Fruit fly (Drosophila melanogaster): ENCODE data around the gene CG14708.

The CG14708 gene

dm6 chr3R:11557492-11557965, 3.6 kb downstream of the CG14708 start, which contains the start of gene CG10898 (continued):
- 0 out of 2 replicates have a peak, but pooled peaks have one; percentile 28 for TF ChIP-seq CG43689 (GFP tag; IDR thresholded peaks at IDR 0.05)
- peak; percentile 84 for TF ChIP-seq HLH3B (GFP tag; IDR thresholded peaks at IDR 0.05)
- TF ChIP-seq CG18262 (tag; optimal IDR thresholded peaks at IDR 0.05), result peak; percentile 73
- peak; percentile 26 for TF ChIP-seq CG34376 (GFP tag; optimal IDR thresholded peaks at IDR 0.05)
- peak; percentile 79 for TF ChIP-seq CG14050 (GFP tag; IDR thresholded peaks at IDR 0.05)
- peak; percentile 87 for TF ChIP-seq E2f1 (GFP tag; IDR thresholded peaks at IDR 0.05)
- TF ChIP-seq zen2 (GFP tag; IDR thresholded peaks at IDR 0.05; ENCODE audit: partially characterized antibody), result no peak
- peak; percentile 86 for TF ChIP-seq ase (GFP tag; IDR thresholded peaks at IDR 0.05)
- peak; percentile 84 for TF ChIP-seq dysf (GFP tag; IDR thresholded peaks at IDR 0.05)
- TF ChIP-seq CG9932 (GFP tag; IDR thresholded peaks at IDR 0.05), result peak; percentile 91
- TF ChIP-seq rib (GFP tag; IDR thresholded peaks at IDR 0.05), result peak; percentile 80
- TF ChIP-seq CrebB (tag; optimal IDR thresholded peaks at IDR 0.05), result peak; percentile 71
- peak; percentile 80 for TF ChIP-seq CG1024 (GFP tag; IDR thresholded peaks at IDR 0.05)
- TF ChIP-seq CG9215 (GFP tag; IDR thresholded peaks at IDR 0.05), result peak; percentile 76
- TF ChIP-seq tll (GFP tag; optimal IDR thresholded peaks at IDR 0.05), result no peak
- TF ChIP-seq bsh (GFP tag; optimal IDR thresholded peaks at IDR 0.05), result peak in 1 of 2 experiments; percentile 79
- peak; percentile 77 for TF ChIP-seq CG8089 (GFP tag; optimal IDR thresholded peaks at IDR 0.05)
- TF ChIP-seq CG33213 (GFP tag; optimal IDR thresholded peaks at IDR 0.05), result peak; percentile 85
- peak; percentile 98 for TF ChIP-seq Ets65A (GFP tag)
- TF ChIP-seq cas (GFP tag; IDR thresholded peaks at IDR 0.05), result peak; percentile 79; the same call in 1 of the 2 replicates
- TF ChIP-seq CG14014 (GFP tag; IDR thresholded peaks at IDR 0.05), result peak; percentile 79; the same call in 1 of the 2 replicates
- peak; percentile 53 for TF ChIP-seq BEAF-32 (GFP tag; optimal IDR thresholded peaks at IDR 0.05)
- peak; percentile 85 for TF ChIP-seq ranshi (GFP tag; IDR thresholded peaks at IDR 0.05)
- peak; percentile 88 for TF ChIP-seq maf-S (GFP tag; optimal IDR thresholded peaks at IDR 0.05)
- no peak for TF ChIP-seq Hand (GFP tag; optimal IDR thresholded peaks at IDR 0.05)
- peak; percentile 67 for TF ChIP-seq kay (GFP tag; optimal IDR thresholded peaks at IDR 0.05)
- no peak for TF ChIP-seq dan (GFP tag; IDR thresholded peaks at IDR 0.05)
- peak; percentile 77 for TF ChIP-seq Six4 (GFP tag; optimal IDR thresholded peaks at IDR 0.05)
- TF ChIP-seq bigmax (GFP tag; optimal IDR thresholded peaks at IDR 0.05), result no peak
- peak; percentile 83 for TF ChIP-seq Side (GFP tag; optimal IDR thresholded peaks at IDR 0.05)
- peak; percentile 87 for TF ChIP-seq sisA (GFP tag; IDR thresholded peaks at IDR 0.05)
- TF ChIP-seq CG4282 (GFP tag; optimal IDR thresholded peaks at IDR 0.05), result peak; percentile 59
- TF ChIP-seq CG8281 (tag; optimal IDR thresholded peaks at IDR 0.05), result peak; percentile 17
- TF ChIP-seq CG31224 (GFP tag; IDR thresholded peaks at IDR 0.05), result peak; percentile 81
- TF ChIP-seq CG13424 (tag; optimal IDR thresholded peaks at IDR 0.05), result peak; percentile 86
- TF ChIP-seq scrt (GFP tag; optimal IDR thresholded peaks at IDR 0.05), result peak; percentile 36
- peak; percentile 75 for TF ChIP-seq en (GFP tag; optimal IDR thresholded peaks at IDR 0.05)
- TF ChIP-seq D (optimal IDR thresholded peaks at IDR 0.05), result no peak
- TF ChIP-seq D (GFP tag; optimal IDR thresholded peaks at IDR 0.05), result peak; percentile 55
- peak; percentile 28 for TF ChIP-seq CG3995 (GFP tag; optimal IDR thresholded peaks at IDR 0.05)
- peak; percentile 43 for TF ChIP-seq D19B (GFP tag; optimal IDR thresholded peaks at IDR 0.05)
- TF ChIP-seq Blimp-1 (GFP tag; optimal IDR thresholded peaks at IDR 0.05), result peak; percentile 86
- peak; percentile 52 for TF ChIP-seq CG10543 (GFP tag; optimal IDR thresholded peaks at IDR 0.05)
- TF ChIP-seq sug (tag; optimal IDR thresholded peaks at IDR 0.05), result peak; percentile 74
- peak; percentile 68 for TF ChIP-seq B-H2 (GFP tag; optimal IDR thresholded peaks at IDR 0.05)
- TF ChIP-seq lola (GFP tag; optimal IDR thresholded peaks at IDR 0.05), result peak in 1 of 3 experiments; percentile 69
- TF ChIP-seq wdn (GFP tag; IDR thresholded peaks at IDR 0.05), result peak; percentile 75
- TF ChIP-seq Hr78 (GFP tag; optimal IDR thresholded peaks at IDR 0.05), result no peak
- TF ChIP-seq sens (GFP tag), result peak; percentile 92
- TF ChIP-seq CG12659 (GFP tag; optimal IDR thresholded peaks at IDR 0.05), result peak; percentile 91
